Fruit fly (Drosophila melanogaster): ENCODE data around the gene CG17746.

The CG17746 gene

DNA sequence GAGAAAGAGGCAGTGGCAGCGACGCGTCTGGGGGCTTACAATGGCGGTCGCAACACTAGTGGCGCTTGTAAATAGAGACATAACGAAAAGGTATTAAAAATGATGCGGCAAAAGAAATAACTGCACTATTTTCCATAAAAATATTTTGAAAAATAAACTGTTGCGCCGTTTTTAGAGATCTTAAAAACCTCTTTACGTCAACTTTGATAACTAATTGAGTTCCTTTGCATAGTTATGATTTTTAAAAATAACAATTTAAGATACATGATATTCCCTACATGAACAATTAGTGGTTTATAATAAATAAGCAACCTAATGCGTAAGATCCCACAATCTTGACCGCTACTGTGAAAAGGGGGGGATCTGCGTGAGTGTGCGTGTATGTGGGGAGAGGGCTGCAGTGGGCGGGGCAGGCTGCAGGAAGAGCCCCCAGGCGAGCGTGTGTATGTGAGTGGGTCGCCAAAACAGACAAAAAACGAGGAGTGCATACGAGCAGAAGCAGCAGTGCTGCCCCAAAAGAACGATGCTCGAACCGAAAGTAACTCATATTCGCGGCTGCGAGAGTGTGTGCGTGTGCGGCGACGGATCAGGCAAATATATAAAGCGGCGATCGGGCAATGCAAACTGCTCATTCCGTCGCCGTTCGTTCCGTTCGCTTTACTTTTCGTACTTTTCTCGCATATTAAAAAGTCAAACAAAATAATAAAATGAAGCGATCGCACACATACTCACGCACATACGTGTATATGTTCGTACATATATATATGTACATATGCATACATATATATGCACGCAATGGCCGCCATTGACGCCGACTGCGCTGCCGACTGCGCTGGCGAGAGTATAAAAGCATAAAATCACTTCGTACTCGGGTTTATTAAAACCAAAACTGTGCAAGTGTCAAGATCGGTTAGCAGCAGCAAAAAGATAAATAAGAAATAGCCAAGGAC is 9.6 kb upstream of the CG17746 start (continued):
- TF ChIP-seq chinmo (GFP tag; IDR thresholded peaks at IDR 0.05; ENCODE audit: partially characterized antibody) (0 out of 4 replicates have a peak, but pooled peaks have one; percentile 3), exex (tag; optimal IDR thresholded peaks at IDR 0.05) (no peak), al (GFP tag; IDR thresholded peaks at IDR 0.05) (no peak), pita (GFP tag; optimal IDR thresholded peaks at IDR 0.05) (no peak)

DNA sequence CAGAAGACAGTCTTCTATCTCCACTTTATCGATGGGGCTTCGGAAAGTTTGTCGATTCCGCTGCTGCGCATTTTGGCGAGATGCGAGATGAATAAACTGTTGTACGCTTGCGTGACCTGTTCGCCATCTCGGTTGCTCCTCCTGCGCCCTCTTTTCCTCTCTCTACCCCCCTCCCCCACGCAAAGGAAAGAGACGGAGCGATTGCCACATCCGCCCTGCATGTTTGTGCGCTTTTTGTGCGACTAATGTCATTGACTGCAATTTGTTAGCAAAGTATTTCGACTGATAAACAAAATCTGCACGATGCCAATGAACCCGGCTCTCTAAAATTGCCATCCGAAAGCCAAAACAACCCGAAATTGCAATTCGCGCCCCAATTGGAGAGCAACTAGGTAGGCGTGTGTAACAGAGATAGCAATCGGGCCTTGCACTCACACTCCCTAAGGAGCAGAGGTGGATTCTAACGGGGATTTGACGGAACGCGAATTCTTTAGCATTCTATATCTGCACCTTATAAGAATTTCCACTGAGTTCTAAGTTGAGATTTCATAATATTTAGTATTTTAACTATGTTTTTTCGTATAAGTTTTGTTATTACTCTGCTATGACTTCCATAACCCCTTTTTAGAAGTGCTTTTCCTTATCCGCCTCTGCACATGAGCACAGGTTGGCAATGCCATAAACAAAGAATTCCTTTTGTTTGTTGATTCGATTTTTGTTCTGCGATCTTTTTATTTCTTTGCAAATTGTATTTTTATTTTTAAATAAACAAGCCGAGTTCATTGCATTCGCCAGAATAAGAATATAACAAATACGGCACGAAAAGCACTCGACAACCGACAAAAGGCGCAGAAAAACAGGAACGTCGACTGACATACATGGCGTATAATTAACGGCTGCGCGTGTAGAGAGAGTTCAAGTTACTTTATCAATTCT is 8.0 kb upstream of the CG17746 start, which contains the start of gene CG43389:
Gene CG43389, plus strand, starts transcription at position 886 of the 936 bp plus-strand sequence.
- TF ChIP-seq schlank (tag; optimal IDR thresholded peaks at IDR 0.05) (no peak), jing (GFP tag; optimal IDR thresholded peaks at IDR 0.05) (no peak), CG16863 (GFP tag; optimal IDR thresholded peaks at IDR 0.05) (no peak), Six4 (GFP tag; optimal IDR thresholded peaks at IDR 0.05) (no peak), CG12942 (GFP tag; optimal IDR thresholded peaks at IDR 0.05) (no peak), D19B (GFP tag; optimal IDR thresholded peaks at IDR 0.05) (no peak), CG6683 (GFP tag; optimal IDR thresholded peaks at IDR 0.05) (no peak), aop (GFP tag; IDR thresholded peaks at IDR 0.05) (no peak), CG15601 (tag; optimal IDR thresholded peaks at IDR 0.05) (no peak), corto (GFP tag; optimal IDR thresholded peaks at IDR 0.05) (peak; percentile 99), sima (GFP tag; optimal IDR thresholded peaks at IDR 0.05) (no peak), pfk (GFP tag; optimal IDR thresholded peaks at IDR 0.05) (no peak), Side (GFP tag; optimal IDR thresholded peaks at IDR 0.05) (no peak), C15 (GFP tag; IDR thresholded peaks at IDR 0.05) (no peak), Ssrp (tag; optimal IDR thresholded peaks at IDR 0.05) (no peak), Drgx (GFP tag; IDR thresholded peaks at IDR 0.05) (peak; percentile 61; the same call in 1 of the 2 replicates), Atf6 (GFP tag; IDR thresholded peaks at IDR 0.05) (no peak), CG1832 (GFP tag; optimal IDR thresholded peaks at IDR 0.05) (peak; percentile 24), gro (GFP tag; optimal IDR thresholded peaks at IDR 0.05) (no peak), oc (tag; optimal IDR thresholded peaks at IDR 0.05) (no peak), CG1603 (tag; optimal IDR thresholded peaks at IDR 0.05) (no peak), ab (GFP tag; optimal IDR thresholded peaks at IDR 0.05) (no peak), CG18619 (GFP tag; optimal IDR thresholded peaks at IDR 0.05) (no peak), z (GFP tag; IDR thresholded peaks at IDR 0.05) (no peak), E2f2 (GFP tag; IDR thresholded peaks at IDR 0.05) (no peak), sens (GFP tag) (peak; percentile 22), CG9797 (GFP tag; optimal IDR thresholded peaks at IDR 0.05) (no peak), ash1 (GFP tag; optimal IDR thresholded peaks at IDR 0.05) (no peak), org-1 (GFP tag; optimal IDR thresholded peaks at IDR 0.05) (no peak), tin (GFP tag; optimal IDR thresholded peaks at IDR 0.05) (no peak), hb (GFP tag; IDR thresholded peaks at IDR 0.05; ENCODE audit: partially characterized antibody) (no peak), CG7357 (GFP tag; IDR thresholded peaks at IDR 0.05) (no peak), sna (GFP tag; IDR thresholded peaks at IDR 0.05; ENCODE audit: partially characterized antibody) (no peak), CG16813 (GFP tag; IDR thresholded peaks at IDR 0.05; ENCODE audit: partially characterized antibody) (no peak), CG5180 (GFP tag; optimal IDR thresholded peaks at IDR 0.05) (no peak), Hey (tag; optimal IDR thresholded peaks at IDR 0.05) (no peak), inv (GFP tag; IDR thresholded peaks at IDR 0.05; ENCODE audit: partially characterized antibody) (no peak), nmo (GFP tag; optimal IDR thresholded peaks at IDR 0.05) (no peak), CG14860 (GFP tag; IDR thresholded peaks at IDR 0.05; ENCODE audit: partially characterized antibody) (no peak), Chrac-16 (GFP tag; optimal IDR thresholded peaks at IDR 0.05) (no peak), CG13894 (tag; optimal IDR thresholded peaks at IDR 0.05) (no peak)

Measured in whole organism, embryonic.